Worm (Caenorhabditis elegans): ENCODE results near the gene C31G12.1.

Gene C31G12.1

DNA sequence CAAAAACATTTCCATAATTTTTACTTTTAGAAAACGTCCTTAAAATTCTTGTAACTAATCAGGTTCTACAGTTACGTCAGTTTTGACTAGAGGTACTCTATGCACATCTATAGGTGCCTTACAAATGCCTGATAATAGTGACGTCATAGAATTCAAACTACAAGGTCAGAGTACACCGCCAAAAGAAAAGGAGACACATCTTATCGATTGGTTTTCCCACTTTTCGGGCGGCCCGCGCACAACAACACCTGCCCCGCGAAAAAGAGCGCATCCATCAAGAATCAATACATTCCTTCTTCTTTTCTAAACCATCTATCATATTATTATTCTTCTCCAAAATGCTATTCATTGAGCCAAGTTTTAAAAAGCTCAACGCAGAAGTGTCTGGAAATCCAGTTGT, at the start of gene C31G12.1:
TSS of gene C31G12.1 (plus strand) at position 301 of the 400 bp plus-strand sequence.
- TF ChIP-seq unc-3 (GFP tag; conservative IDR thresholded peaks at IDR 0.05) (no peak), unc-3 (tag; optimal IDR thresholded peaks at IDR 0.05) (no peak)

DNA sequence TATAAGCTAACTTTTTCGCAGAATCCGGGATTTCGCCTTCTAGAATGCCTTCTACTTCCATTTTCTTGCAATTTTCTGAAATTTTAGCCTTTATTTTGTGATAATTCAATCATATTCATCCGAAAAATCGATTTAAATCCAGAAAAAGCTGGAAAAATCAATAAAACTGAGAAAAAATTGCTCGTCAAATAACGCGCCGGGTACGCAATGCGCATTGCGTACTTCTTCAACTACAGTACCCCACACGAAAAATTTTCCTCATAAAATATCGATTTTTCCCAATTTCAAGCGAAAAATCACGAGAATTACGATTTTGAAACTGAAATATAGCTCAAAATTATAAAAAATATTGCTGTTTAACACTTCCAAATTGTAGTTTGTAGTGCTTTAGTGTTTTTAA, 48.7 kb upstream of the C31G12.1 start, which contains the start of gene Y37H2A.12:
TSS of gene Y37H2A.12 (minus strand) at position 81 of the 400 bp plus-strand sequence.
- TF ChIP-seq pros-1 (tag; optimal IDR thresholded peaks at IDR 0.05) (no peak), F13H6.1 (tag; optimal IDR thresholded peaks at IDR 0.05) (no peak), eyg-1 (tag; optimal IDR thresholded peaks at IDR 0.05) (no peak), pat-9 (tag; optimal IDR thresholded peaks at IDR 0.05) (no peak), hlh-6 (tag; optimal IDR thresholded peaks at IDR 0.05) (no peak), zip-5 (tag; optimal IDR thresholded peaks at IDR 0.05) (no peak), ceh-45 (GFP tag; IDR thresholded peaks at IDR 0.05) (no peak), gmeb-2 (tag; optimal IDR thresholded peaks at IDR 0.05) (no peak)

DNA sequence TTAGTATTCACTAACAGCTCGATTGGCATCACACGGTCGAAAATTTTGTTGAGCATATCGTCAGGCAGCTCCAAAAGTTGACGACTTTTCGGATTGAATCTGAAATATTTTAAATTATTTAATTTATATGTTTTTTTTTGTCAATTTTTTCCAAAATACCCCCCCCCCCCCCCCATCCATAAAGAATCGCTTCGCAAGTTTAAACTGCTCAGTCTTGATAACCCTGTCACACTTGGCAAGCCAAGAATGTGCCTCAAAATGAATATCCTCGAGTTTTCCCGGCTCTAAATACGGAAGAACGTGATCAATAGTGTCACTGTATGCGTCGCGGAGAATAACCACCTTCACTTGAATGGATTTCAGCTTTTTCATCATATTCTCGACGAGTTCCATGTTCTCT, 46.6 kb upstream of the C31G12.1 start, which contains the start of gene Y37H2A.18:
TSS of gene Y37H2A.18 (minus strand) at position 101 of the 400 bp plus-strand sequence.
- TF ChIP-seq ceh-34 (tag; optimal IDR thresholded peaks at IDR 0.05) (no peak), npax-4 (tag; optimal IDR thresholded peaks at IDR 0.05) (no peak), ahr-1 (tag; optimal IDR thresholded peaks at IDR 0.05) (no peak), C38D4.7 (GFP tag; optimal IDR thresholded peaks at IDR 0.05) (no peak), che-1 (tag; optimal IDR thresholded peaks at IDR 0.05) (no peak), gmeb-2 (tag; optimal IDR thresholded peaks at IDR 0.05) (no peak), hlh-15 (tag; optimal IDR thresholded peaks at IDR 0.05) (no peak), tbx-2 (tag; optimal IDR thresholded peaks at IDR 0.05) (no peak), hlh-13 (GFP tag; optimal IDR thresholded peaks at IDR 0.05) (no peak), ceh-18 (tag; optimal IDR thresholded peaks at IDR 0.05) (no peak), sox-4 (tag; optimal IDR thresholded peaks at IDR 0.05) (no peak), ceh-24 (tag; optimal IDR thresholded peaks at IDR 0.05) (no peak)

DNA sequence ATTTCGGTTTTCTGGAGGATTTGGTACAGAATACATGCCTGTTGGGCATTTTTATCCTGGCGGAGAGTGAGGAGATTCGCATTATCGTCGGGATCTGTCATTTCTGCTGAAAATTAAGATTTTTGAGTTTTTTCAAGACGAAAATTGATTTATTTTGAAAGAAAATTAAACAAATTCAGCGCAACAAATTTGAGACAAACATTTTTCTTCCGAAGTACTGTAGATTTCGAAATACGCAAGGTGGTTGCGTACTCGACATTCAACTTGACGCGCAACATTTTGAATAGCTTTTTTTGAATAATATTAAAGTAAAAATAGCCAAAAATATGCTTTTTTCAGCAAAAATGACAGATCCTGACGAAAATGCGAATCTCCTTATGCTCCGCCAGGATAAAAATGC, 45.4 kb upstream of the C31G12.1 start, which contains the start of gene Y37H2A.7:
TSS of gene Y37H2A.7 (minus strand) at position 101 of the 400 bp plus-strand sequence.
- TF ChIP-seq nhr-232 (tag; optimal IDR thresholded peaks at IDR 0.05) (no peak), lin-11 (tag; optimal IDR thresholded peaks at IDR 0.05) (no peak), pha-2 (tag; optimal IDR thresholded peaks at IDR 0.05) (no peak), pax-1 (tag; optimal IDR thresholded peaks at IDR 0.05) (no peak), hlh-15 (tag; optimal IDR thresholded peaks at IDR 0.05) (no peak), pag-3 (tag; optimal IDR thresholded peaks at IDR 0.05; ENCODE audit: borderline replicate concordance) (no peak), rnt-1 (tag; optimal IDR thresholded peaks at IDR 0.05) (no peak), ceh-24 (tag; optimal IDR thresholded peaks at IDR 0.05) (no peak), pqm-1 (tag; optimal IDR thresholded peaks at IDR 0.05) (no peak), Y22D7AL.16 (tag; optimal IDR thresholded peaks at IDR 0.05) (no peak), ceh-19 (GFP tag; optimal IDR thresholded peaks at IDR 0.05) (no peak), fkh-6 (tag; optimal IDR thresholded peaks at IDR 0.05) (no peak), sox-4 (tag; optimal IDR thresholded peaks at IDR 0.05) (no peak), pros-1 (tag; optimal IDR thresholded peaks at IDR 0.05) (no peak), fax-1 (tag; optimal IDR thresholded peaks at IDR 0.05) (no peak), gmeb-2 (tag; optimal IDR thresholded peaks at IDR 0.05) (no peak)

DNA sequence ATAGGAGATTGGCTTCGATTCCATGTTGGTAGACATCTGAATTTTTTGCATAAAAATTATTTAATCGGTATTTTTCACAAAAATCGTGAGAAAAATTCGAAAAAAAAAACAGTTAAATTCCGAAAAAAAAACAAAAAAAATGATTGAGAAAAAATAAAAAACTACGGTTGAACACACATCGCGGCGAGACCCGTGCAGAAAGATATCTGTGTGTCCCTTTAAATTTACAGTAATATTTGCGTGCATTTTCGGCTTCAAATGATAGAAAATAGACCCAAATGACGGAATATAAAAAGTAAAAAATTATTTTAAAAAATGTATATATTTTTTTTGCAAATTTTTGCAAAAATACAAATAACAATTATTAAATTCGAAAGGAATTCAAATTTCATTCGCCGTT, 42.1 kb upstream of the C31G12.1 start:
- TF ChIP-seq rnt-1 (tag; optimal IDR thresholded peaks at IDR 0.05) (no peak), K09A11.1 (tag; optimal IDR thresholded peaks at IDR 0.05; ENCODE audit: insufficient read depth) (no peak), pat-9 (tag; optimal IDR thresholded peaks at IDR 0.05) (no peak), ceh-2 (tag; optimal IDR thresholded peaks at IDR 0.05) (no peak), pqm-1 (tag; optimal IDR thresholded peaks at IDR 0.05) (no peak)
